Worm (Caenorhabditis elegans): ENCODE data around the gene ZK262.9.

ZK262.9 gene

DNA sequence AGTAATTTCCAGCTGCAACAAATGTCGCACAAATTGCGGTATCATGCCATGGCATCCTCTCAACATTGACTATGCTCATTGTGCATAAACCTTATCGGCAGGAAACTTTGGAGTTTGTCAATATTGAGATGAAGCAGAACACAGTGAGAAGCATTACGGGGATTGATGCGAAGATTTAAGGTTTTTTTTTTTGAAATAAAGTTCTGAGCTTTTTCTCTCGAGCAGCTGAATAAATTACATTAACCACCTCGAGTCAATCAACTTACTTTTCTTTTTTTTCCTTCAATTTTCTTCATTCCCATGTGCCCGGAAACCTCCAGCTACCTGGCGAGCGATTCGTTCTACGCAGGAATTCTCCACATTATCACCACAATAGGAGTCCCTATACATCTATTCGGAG is 36.5 kb downstream of the ZK262.9 start, which contains the start of gene srh-179:
srh-179 (plus strand) TSS at position 301 of the 400 bp plus-strand sequence.
- TF ChIP-seq aha-1 (tag; optimal IDR thresholded peaks at IDR 0.05) (no peak), ceh-90 (tag; optimal IDR thresholded peaks at IDR 0.05) (no peak), irx-1 (tag; optimal IDR thresholded peaks at IDR 0.05) (no peak), F16B12.6 (tag; optimal IDR thresholded peaks at IDR 0.05) (no peak)

DNA sequence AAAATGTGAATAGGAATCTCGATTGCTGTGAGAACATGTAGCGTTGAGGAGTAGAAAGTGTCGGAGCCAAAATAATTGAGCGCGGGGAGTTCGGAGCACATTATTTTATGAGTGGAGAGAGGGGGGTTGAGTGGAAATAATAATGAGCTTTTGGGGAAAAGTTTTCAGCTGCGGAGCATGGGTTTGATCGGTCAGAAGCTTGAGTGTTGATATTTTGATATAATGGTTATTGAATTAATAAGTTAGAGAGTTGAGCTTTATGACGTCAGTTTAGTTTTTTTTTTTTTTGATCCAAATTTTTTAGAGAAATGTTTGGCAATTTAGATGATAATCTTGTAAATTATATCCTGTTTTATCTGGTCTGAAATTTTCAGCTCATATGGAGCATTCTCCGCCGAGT is 40.7 kb downstream of the ZK262.9 start, which contains the start of gene srh-178:
srh-178 (minus strand) TSS at position 101 of the 400 bp plus-strand sequence.
- TF ChIP-seq aha-1 (tag; optimal IDR thresholded peaks at IDR 0.05) (no peak), hlh-17 (GFP tag; optimal IDR thresholded peaks at IDR 0.05; ENCODE audit: borderline replicate concordance) (no peak)

DNA sequence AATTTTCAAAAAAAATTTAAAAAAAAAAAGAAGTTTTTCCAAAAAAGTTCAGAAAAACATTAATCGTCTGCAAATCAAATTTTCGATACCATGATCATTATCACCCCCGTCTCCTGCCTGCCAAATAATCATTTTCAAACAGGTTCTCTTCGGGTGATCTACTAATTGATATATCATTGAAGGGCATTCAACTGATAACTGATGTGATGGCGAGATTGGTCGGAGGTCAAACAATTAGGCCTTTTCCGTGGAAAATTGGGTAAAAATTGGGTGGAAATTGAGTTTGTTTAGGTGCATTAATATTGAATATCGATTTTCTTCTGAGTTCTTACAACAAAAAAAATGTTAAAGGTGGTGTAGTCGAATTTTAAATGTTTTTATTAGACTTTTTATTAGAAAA is 47.6 kb downstream of the ZK262.9 start, which contains the start of gene Y51A2D.18:
Y51A2D.18 (minus strand) TSS at position 101 of the 400 bp plus-strand sequence.
- no peak for TF ChIP-seq mef-2 (tag; optimal IDR thresholded peaks at IDR 0.05)
- no peak for TF ChIP-seq nhr-85 (tag)
- TF ChIP-seq elt-3 (tag; optimal IDR thresholded peaks at IDR 0.05) = peak in 3 of 6 experiments; percentile 12 to 31 (median 24)
- TF ChIP-seq xbp-1 (tag; optimal IDR thresholded peaks at IDR 0.05) = no peak
- no peak for TF ChIP-seq unc-98 (GFP tag; IDR thresholded peaks at IDR 0.05)
- TF ChIP-seq nhr-77 (tag; optimal IDR thresholded peaks at IDR 0.05) = no peak

DNA sequence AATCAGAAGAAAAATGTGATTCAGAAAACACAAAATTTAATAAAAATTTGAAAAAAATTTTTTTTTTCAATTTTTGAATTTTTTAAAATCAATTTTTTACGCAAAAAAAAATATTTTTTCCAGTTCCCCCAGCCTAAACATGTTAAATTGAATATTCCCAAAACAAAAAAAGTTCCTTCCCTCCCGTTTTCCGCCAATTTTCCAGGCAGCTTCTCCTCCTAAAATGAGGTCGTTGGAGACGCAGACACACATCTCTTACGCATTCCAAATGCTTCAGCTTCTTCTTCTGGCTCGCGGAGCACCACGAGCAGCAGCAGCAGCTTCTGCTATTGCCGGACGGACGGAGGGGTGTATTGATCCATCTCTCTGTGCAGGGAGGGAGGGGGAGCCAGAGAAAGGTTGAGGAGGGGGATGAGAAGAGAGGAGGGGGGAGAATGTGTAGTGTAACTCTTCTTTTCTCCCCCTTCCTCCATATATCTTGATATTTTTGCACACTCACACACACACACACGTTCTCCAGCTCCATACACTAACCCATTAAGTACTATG is 50.8 kb downstream of the ZK262.9 start:
- TF ChIP-seq sptf-1 (tag; optimal IDR thresholded peaks at IDR 0.05) (no peak), swsn-7 (tag; optimal IDR thresholded peaks at IDR 0.05) (peak; percentile 9), nhr-11 (tag; optimal IDR thresholded peaks at IDR 0.05) (no peak), F16B12.6 (tag; optimal IDR thresholded peaks at IDR 0.05) (peak; percentile 20), snpc-4 (tag; optimal IDR thresholded peaks at IDR 0.05) (peak; percentile 23), unc-98 (GFP tag; IDR thresholded peaks at IDR 0.05) (no peak), ceh-90 (tag; optimal IDR thresholded peaks at IDR 0.05) (no peak), nhr-47 (tag; optimal IDR thresholded peaks at IDR 0.05) (peak; percentile 26), mdl-1 (tag; optimal IDR thresholded peaks at IDR 0.05) (no peak), lin-39 (tag; optimal IDR thresholded peaks at IDR 0.05) (no peak), ceh-8 (GFP tag; optimal IDR thresholded peaks at IDR 0.05) (peak; percentile 5), egl-13 (tag; optimal IDR thresholded peaks at IDR 0.05) (no peak), ama-1 (optimal IDR thresholded peaks at IDR 0.05) (no peak), dpl-1 (GFP tag; optimal IDR thresholded peaks at IDR 0.05) (no peak), snu-23 (GFP tag; optimal IDR thresholded peaks at IDR 0.05) (peak; percentile 2), nhr-84 (tag; optimal IDR thresholded peaks at IDR 0.05) (no peak), ztf-4 (tag; optimal IDR thresholded peaks at IDR 0.05) (no peak), alr-1 (tag; optimal IDR thresholded peaks at IDR 0.05; ENCODE audit: borderline replicate concordance) (no peak), mef-2 (tag; optimal IDR thresholded peaks at IDR 0.05) (no peak), ets-5 (GFP tag; IDR thresholded peaks at IDR 0.05) (no peak), sup-37 (GFP tag; optimal IDR thresholded peaks at IDR 0.05) (no peak), efl-3 (GFP tag; optimal IDR thresholded peaks at IDR 0.05) (no peak), nhr-77 (tag; optimal IDR thresholded peaks at IDR 0.05) (no peak), nhr-12 (tag; optimal IDR thresholded peaks at IDR 0.05) (no peak), aly-2 (tag; optimal IDR thresholded peaks at IDR 0.05) (no peak), C04F5.9 (tag; optimal IDR thresholded peaks at IDR 0.05) (no peak), unc-62 (GFP tag; optimal IDR thresholded peaks at IDR 0.05) (no peak), isw-1 (GFP tag; IDR thresholded peaks at IDR 0.05) (0 out of 2 replicates have a peak, but pooled peaks have one; percentile 14), xbp-1 (tag; optimal IDR thresholded peaks at IDR 0.05) (no peak), tlp-1 (tag; optimal IDR thresholded peaks at IDR 0.05) (no peak), irx-1 (tag; optimal IDR thresholded peaks at IDR 0.05) (no peak), mab-9 (GFP tag; IDR thresholded peaks at IDR 0.05) (no peak), nhr-90 (tag; optimal IDR thresholded peaks at IDR 0.05; ENCODE audit: poor library complexity) (no peak), blmp-1 (tag; optimal IDR thresholded peaks at IDR 0.05) (no peak), C34B4.2 (tag; optimal IDR thresholded peaks at IDR 0.05) (no peak), C16A3.4 (tag; optimal IDR thresholded peaks at IDR 0.05) (no peak), hpl-2 (GFP tag; optimal IDR thresholded peaks at IDR 0.05) (no peak), grh-1 (GFP tag; IDR thresholded peaks at IDR 0.05) (no peak), hlh-17 (GFP tag; optimal IDR thresholded peaks at IDR 0.05; ENCODE audit: borderline replicate concordance) (no peak), aha-1 (tag; optimal IDR thresholded peaks at IDR 0.05) (no peak), nhr-28 (tag; optimal IDR thresholded peaks at IDR 0.05) (no peak), ztf-11 (tag; optimal IDR thresholded peaks at IDR 0.05) (no peak), ceh-63 (GFP tag; optimal IDR thresholded peaks at IDR 0.05) (no peak)

Measured in whole organism, L1 larva.